Worm (Caenorhabditis elegans) whole organism, midembryonic: ENCODE measurements around the gene str-144.
A peak's percentile ranks its signal among the peaks of the same experiment; 100 is the strongest.

ENCODE experiments used
- T22C8.4 ChIP-seq: fragments of 200-800 bp; sonication (Bioruptor generic); IDR thresholded peaks from 2 replicates; pipeline ENCODE4 v1.3.6; 2022; ENCODE audit warnings: missing genetic modification characterization, missing compliant biosample characterization
- cog-1 ChIP-seq: sonication (generic microtip); optimal IDR thresholded peaks from 2 replicates; lab custom pipeline; 2016; ENCODE audit warnings: missing genetic modification characterization, missing compliant biosample characterization
- flt-1 ChIP-seq: fragments of 200-800 bp; sonication (Bioruptor generic); IDR thresholded peaks from 2 replicates; pipeline ENCODE4 v1.3.6; 2022; ENCODE audit warnings: missing genetic modification characterization, missing compliant biosample characterization
- klf-2 ChIP-seq: fragments of 200-800 bp; sonication (Bioruptor generic); conservative IDR thresholded peaks from 2 replicates; pipeline ENCODE4 v1.3.6; 2022; ENCODE audit warnings: missing genetic modification reagents, missing genetic modification characterization, missing compliant biosample characterization
- med-1 ChIP-seq: sonication (generic microtip); optimal IDR thresholded peaks from 2 replicates; lab custom pipeline; 2017; ENCODE audit warnings: missing genetic modification characterization, mild to moderate bottlenecking, missing compliant biosample characterization, antibody characterized with exemption, missing genetic modification reagents; ENCODE audit not compliant: insufficient read depth
- ref-1 ChIP-seq: fragments of 200-800 bp; sonication (Bioruptor generic); conservative IDR thresholded peaks from 2 replicates; pipeline ENCODE4 v1.3.6; 2022; ENCODE audit warnings: missing genetic modification reagents, missing genetic modification characterization, missing compliant biosample characterization
- tab-1 ChIP-seq: fragments of 200-800 bp; sonication (Bioruptor generic); IDR thresholded peaks from 2 replicates; pipeline ENCODE4 v1.3.6; 2022; ENCODE audit warnings: missing genetic modification characterization, missing compliant biosample characterization
- ztf-23 ChIP-seq: fragments of 200-800 bp; sonication (Bioruptor generic); IDR thresholded peaks from 2 replicates; pipeline ENCODE4 v1.3.6; 2022; ENCODE audit warnings: missing genetic modification reagents, missing genetic modification characterization, missing compliant biosample characterization
- ztf-29 ChIP-seq: fragments of 200-800 bp; sonication (Bioruptor generic); IDR thresholded peaks from 2 replicates; pipeline ENCODE4 v1.3.6; 2022; ENCODE audit warnings: missing genetic modification reagents, missing genetic modification characterization, missing compliant biosample characterization

The str-144 gene

DNA sequence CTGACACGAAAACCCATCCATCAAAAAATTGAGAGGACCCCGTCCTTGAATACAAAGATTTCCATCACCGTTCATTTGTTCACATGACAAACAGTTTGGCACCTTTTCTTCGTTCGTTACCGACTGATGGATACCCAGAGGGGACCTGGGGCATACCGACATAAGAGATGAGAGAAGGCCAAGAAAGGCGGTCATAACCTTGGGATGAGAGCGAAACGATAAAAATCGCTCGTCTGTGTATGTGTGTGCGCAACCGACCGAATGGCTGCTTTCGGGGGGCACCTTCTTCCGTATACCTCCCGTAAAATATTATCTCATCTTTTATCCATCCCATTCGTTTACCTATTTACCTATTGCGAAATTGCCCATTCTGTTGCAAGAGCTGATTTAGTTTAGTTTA is 27.0 kb downstream of the str-144 start:
- no peak for TF ChIP-seq T22C8.4 (GFP tag; lab: Robert Waterston, UW)
- no peak for TF ChIP-seq ztf-23 (GFP tag; lab: Robert Waterston, UW)
- no peak for TF ChIP-seq klf-2 (GFP tag; lab: Robert Waterston, UW)
- no peak for TF ChIP-seq flt-1
- no peak for TF ChIP-seq cog-1 (tag; lab: Kevin White, UChicago)
- no peak for TF ChIP-seq ztf-29 (GFP tag; lab: Robert Waterston, UW)
- TF ChIP-seq tab-1 = no peak
- TF ChIP-seq ref-1 (GFP tag; lab: Robert Waterston, UW) = no peak
- TF ChIP-seq med-1 = no peak

DNA sequence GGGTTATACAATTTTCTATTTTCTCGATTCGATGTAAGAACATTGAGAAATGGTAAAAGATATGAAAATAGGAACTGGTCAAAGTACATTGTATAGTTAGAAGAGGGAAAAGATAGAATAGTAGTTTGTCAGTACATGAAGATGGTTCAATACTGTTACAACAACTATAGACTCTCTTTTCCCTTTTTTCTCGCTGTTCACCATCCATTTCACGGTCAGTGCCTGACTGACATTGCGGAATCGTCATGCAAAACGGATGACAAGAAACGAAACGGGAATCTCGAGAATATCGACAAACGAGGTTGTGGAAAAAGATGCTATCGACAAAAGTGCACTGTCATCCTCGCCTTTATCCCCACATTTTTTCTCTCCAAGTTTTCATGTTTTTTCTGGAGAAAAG is 28.3 kb downstream of the str-144 start:
- TF ChIP-seq ztf-23 (GFP tag; lab: Robert Waterston, UW) (no peak), ztf-29 (GFP tag; lab: Robert Waterston, UW) (no peak), cog-1 (tag; lab: Kevin White, UChicago) (no peak), ref-1 (GFP tag; lab: Robert Waterston, UW) (no peak), T22C8.4 (GFP tag; lab: Robert Waterston, UW) (no peak), med-1 (no peak), tab-1 (no peak), klf-2 (GFP tag; lab: Robert Waterston, UW) (no peak), flt-1 (no peak)

- TF ChIP-seq flt-1 (no peak), klf-2 (GFP tag; lab: Robert Waterston, UW) (no peak), T22C8.4 (GFP tag; lab: Robert Waterston, UW) (no peak), cog-1 (tag; lab: Kevin White, UChicago) (no peak), ztf-23 (GFP tag; lab: Robert Waterston, UW) (no peak), med-1 (no peak), ref-1 (GFP tag; lab: Robert Waterston, UW) (no peak), tab-1 (no peak), ztf-29 (GFP tag; lab: Robert Waterston, UW) (no peak)
Observed at ce11 chrV:8041336-8041868, 30.5 kb downstream of the str-144 start.

DNA sequence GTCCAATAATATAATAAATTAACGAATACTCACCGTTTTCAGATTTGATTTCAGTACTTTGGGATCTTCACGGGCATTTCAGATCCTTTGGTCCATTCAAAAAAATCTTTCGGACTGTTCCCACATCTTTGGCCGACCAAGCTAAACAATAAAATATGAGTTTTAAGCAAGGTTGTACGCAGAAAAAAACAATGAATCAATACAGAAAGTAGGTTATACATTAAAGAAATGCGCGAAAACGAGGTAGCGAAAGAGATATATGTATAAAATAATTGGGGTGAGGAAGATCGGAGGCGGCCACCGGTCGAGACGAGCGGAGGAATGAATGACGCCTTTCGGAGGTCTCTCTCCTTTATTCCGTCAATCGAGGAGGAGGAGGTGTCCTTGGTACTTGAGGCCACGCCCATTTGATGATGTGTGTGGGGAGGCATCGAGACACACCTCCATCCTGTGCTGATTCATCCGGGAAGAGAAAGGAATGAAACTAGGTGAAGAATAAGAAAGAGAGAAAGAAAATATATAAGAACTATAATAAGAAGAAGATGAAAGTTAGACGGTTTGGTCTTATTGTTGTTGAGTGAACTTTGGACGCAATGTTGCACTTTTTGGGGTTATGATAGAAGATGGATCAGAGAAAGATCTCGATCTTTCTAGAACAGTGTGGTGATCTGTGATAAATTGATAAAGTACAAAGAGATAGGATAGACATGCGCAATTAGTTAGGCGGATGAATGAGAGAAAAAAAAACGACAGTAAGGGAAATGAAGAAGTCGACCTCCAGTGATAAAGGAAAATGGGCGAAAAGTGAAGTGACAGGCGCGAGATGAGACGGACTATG is 31.5 kb downstream of the str-144 start:
- TF ChIP-seq flt-1 (no peak), cog-1 (tag; lab: Kevin White, UChicago) (no peak), T22C8.4 (GFP tag; lab: Robert Waterston, UW) (no peak), klf-2 (GFP tag; lab: Robert Waterston, UW) (no peak), tab-1 (no peak), ztf-29 (GFP tag; lab: Robert Waterston, UW) (no peak), ztf-23 (GFP tag; lab: Robert Waterston, UW) (no peak), med-1 (no peak), ref-1 (GFP tag; lab: Robert Waterston, UW) (no peak)

DNA sequence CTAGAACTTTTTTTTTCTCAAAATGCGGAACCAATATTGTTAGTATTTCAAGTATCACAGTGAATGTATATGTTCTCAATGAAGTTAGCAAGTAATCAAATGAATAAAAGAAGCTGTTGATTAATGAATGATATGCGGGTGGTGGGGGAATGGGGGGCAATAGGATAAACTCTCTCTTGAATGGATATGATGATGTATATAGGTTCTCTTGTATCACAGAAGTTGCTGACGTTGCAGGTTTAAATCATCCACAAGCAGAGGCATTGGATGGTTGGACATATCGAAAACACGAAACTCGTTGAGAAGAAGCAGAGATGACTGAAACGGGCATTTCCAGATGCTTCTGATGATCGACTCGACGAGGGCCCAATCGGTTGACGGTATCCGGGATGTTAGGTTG is 32.3 kb downstream of the str-144 start:
- TF ChIP-seq cog-1 (tag; lab: Kevin White, UChicago) (no peak), flt-1 (peak; percentile 58; the same call in 1 of the 2 replicates)

ce11 chrV:8039085-8039525 is 32.8 kb downstream of the str-144 start:
- TF ChIP-seq klf-2 (GFP tag; lab: Robert Waterston, UW) (no peak), tab-1 (no peak), ref-1 (GFP tag; lab: Robert Waterston, UW) (no peak), cog-1 (tag; lab: Kevin White, UChicago) (no peak), med-1 (no peak), T22C8.4 (GFP tag; lab: Robert Waterston, UW) (no peak), ztf-29 (GFP tag; lab: Robert Waterston, UW) (no peak), flt-1 (peak; percentile 38), ztf-23 (GFP tag; lab: Robert Waterston, UW) (peak; percentile 56; the same call in 1 of the 2 replicates)

DNA sequence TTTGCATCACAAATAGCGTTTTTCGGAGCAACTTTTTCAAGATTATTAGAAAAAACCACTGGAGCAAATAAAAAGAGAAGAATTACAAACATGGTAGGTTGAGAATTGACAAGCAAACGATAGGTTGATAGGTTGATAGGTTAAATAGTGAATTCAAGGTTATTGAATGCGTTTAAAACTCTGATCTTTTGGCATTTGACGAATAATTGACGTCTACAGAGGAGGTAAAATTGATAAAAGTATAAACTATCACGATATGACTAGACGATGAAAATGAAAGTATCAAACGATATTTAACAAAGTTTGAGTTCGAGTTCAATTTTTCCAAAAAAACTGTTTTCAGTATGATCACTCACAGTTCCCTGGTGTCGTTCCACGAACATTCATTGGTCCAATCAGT is 36.0 kb downstream of the str-144 start, which contains the start of gene ZC513.14:
Gene ZC513.14 (minus strand): TSS at position 101 of the 400 bp plus-strand sequence.
- no peak for TF ChIP-seq flt-1
- no peak for TF ChIP-seq cog-1 (tag; lab: Kevin White, UChicago)
- TF ChIP-seq ztf-23 (GFP tag; lab: Robert Waterston, UW) = no peak
- no peak for TF ChIP-seq ztf-29 (GFP tag; lab: Robert Waterston, UW)
- TF ChIP-seq T22C8.4 (GFP tag; lab: Robert Waterston, UW) = no peak

DNA sequence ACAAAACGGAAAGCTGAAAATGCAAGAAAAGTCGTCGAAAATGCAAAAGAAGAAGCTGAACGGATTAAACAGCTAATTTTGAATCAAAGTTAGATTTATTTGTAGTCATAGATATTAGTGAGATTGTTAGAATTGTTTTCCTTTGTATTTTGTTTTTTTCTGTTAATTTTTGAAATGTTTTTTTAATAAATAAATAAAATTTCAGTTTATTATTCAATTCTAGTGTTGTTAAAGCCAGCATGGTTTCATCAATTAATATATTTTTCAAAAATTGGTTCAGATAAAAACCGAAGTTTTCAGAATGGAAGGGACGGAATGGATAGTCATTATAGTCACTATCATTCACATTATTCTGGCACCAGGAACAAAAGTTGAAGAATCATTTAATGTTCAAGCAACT is 37.1 kb downstream of the str-144 start, which contains the start of gene algn-12:
Gene algn-12 (plus strand): TSS at position 301 of the 400 bp plus-strand sequence.
- TF ChIP-seq tab-1 (no peak), ztf-23 (GFP tag; lab: Robert Waterston, UW) (no peak), T22C8.4 (GFP tag; lab: Robert Waterston, UW) (no peak), ztf-29 (GFP tag; lab: Robert Waterston, UW) (no peak), flt-1 (no peak), klf-2 (GFP tag; lab: Robert Waterston, UW) (no peak), cog-1 (tag; lab: Kevin White, UChicago) (no peak), ref-1 (GFP tag; lab: Robert Waterston, UW) (no peak), med-1 (no peak)

DNA sequence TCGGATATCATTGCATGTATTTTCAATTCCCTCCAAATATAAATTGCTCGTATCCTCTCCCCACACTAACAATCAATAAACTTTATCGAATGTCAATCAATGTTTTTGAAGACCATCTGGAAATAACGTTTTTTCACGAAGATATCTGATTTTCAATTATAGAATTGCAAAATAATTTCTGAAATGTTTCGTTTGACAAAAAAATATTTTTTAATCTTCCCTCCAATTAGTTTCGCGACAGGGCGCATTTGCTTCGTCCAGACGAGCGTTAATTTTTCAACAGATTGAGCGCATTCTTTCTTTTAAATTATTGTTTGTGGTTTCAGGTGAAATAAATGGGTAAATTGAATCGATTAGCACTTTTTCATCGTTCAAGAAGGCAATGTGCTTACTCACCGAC is 40.8 kb downstream of the str-144 start, which contains the start of gene vars-1:
Gene vars-1 (plus strand): TSS at position 291 of the 400 bp plus-strand sequence.
- TF ChIP-seq ztf-29 (GFP tag; lab: Robert Waterston, UW) (no peak), T22C8.4 (GFP tag; lab: Robert Waterston, UW) (no peak), flt-1 (no peak), tab-1 (no peak), ref-1 (GFP tag; lab: Robert Waterston, UW) (no peak), med-1 (no peak), cog-1 (tag; lab: Kevin White, UChicago) (no peak), klf-2 (GFP tag; lab: Robert Waterston, UW) (no peak), ztf-23 (GFP tag; lab: Robert Waterston, UW) (no peak)
